Fruit fly (Drosophila melanogaster) whole organism, prepupa: ENCODE results near the gene Glut3.

Experiments
- Blimp-1 ChIP-seq: fragments of 200-800 bp; sonication (Bioruptor generic); optimal IDR thresholded peaks from 3 replicates; lab custom pipeline; 2017; ENCODE audit warnings: missing biosample characterization, missing genetic modification characterization, mild to moderate bottlenecking, moderate library complexity, missing genetic modification reagents
- CG10631 ChIP-seq: fragments of 200-800 bp; sonication (Bioruptor generic); optimal IDR thresholded peaks from 2 replicates; lab custom pipeline; 2016; ENCODE audit warnings: missing biosample characterization, missing genetic modification characterization
- CG10669 ChIP-seq: fragments of 200-800 bp; sonication (Bioruptor generic); optimal IDR thresholded peaks from 3 replicates; lab custom pipeline; 2018; ENCODE audit warnings: missing biosample characterization, mild to moderate bottlenecking, missing genetic modification characterization, moderate library complexity
- CG11294 ChIP-seq: fragments of 200-800 bp; sonication (Bioruptor generic); IDR thresholded peaks from 2 replicates; pipeline ENCODE4 v1.3.6; 2022; ENCODE audit warnings: missing biosample characterization, missing genetic modification characterization
- CG11762 ChIP-seq: fragments of 200-800 bp; sonication (Bioruptor generic); optimal IDR thresholded peaks from 3 replicates; lab custom pipeline; 2016; ENCODE audit warnings: missing biosample characterization, missing genetic modification characterization; ENCODE audit not compliant: insufficient read depth
- CG15336 ChIP-seq: fragments of 200-800 bp; sonication (Bioruptor generic); IDR thresholded peaks from 2 replicates; pipeline ENCODE4 v1.3.6; 2022; ENCODE audit warnings: missing biosample characterization, missing genetic modification characterization
- CG16779 ChIP-seq: fragments of 200-800 bp; sonication (Bioruptor generic); optimal IDR thresholded peaks from 3 replicates; lab custom pipeline; 2017; ENCODE audit warnings: missing biosample characterization, mild to moderate bottlenecking, missing genetic modification characterization
- CG31627 ChIP-seq: fragments of 200-800 bp; sonication (Bioruptor generic); optimal IDR thresholded peaks from 3 replicates; lab custom pipeline; 2016; ENCODE audit warnings: missing biosample characterization, missing genetic modification characterization
- CG32006 ChIP-seq: fragments of 200-800 bp; sonication (Bioruptor generic); optimal IDR thresholded peaks from 3 replicates; lab custom pipeline; 2017; ENCODE audit warnings: missing biosample characterization, mild to moderate bottlenecking, missing genetic modification characterization
- CG34406 ChIP-seq: fragments of 200-800 bp; sonication (Bioruptor generic); optimal IDR thresholded peaks from 3 replicates; lab custom pipeline; 2016; ENCODE audit warnings: missing biosample characterization, missing genetic modification characterization
- CG3919 ChIP-seq: fragments of 200-800 bp; sonication (Bioruptor generic); optimal IDR thresholded peaks from 3 replicates; lab custom pipeline; 2016; ENCODE audit warnings: missing biosample characterization, missing genetic modification characterization
- CG4318 ChIP-seq: fragments of 200-800 bp; sonication (Bioruptor generic); optimal IDR thresholded peaks from 3 replicates; lab custom pipeline; 2017; ENCODE audit warnings: missing biosample characterization, mild to moderate bottlenecking, missing genetic modification characterization
- CG6163 ChIP-seq: fragments of 200-800 bp; sonication (Bioruptor generic); IDR thresholded peaks from 3 replicates; pipeline ENCODE4 v1.3.6; 2022; ENCODE audit warnings: missing biosample characterization, missing genetic modification characterization
- CG6276 ChIP-seq: fragments of 200-800 bp; sonication (Bioruptor generic); optimal IDR thresholded peaks from 2 replicates; lab custom pipeline; 2017; ENCODE audit warnings: missing biosample characterization, mild to moderate bottlenecking, missing genetic modification characterization
- CG6808 ChIP-seq: fragments of 200-800 bp; sonication (Bioruptor generic); optimal IDR thresholded peaks from 3 replicates; lab custom pipeline; 2017; ENCODE audit warnings: missing biosample characterization, missing genetic modification characterization, mild to moderate bottlenecking, moderate library complexity, missing genetic modification reagents
- CG6854 ChIP-seq: fragments of 200-800 bp; sonication (Bioruptor generic); optimal IDR thresholded peaks from 2 replicates; lab custom pipeline; 2017; ENCODE audit warnings: missing biosample characterization, mild to moderate bottlenecking, missing genetic modification characterization
- CG7368 ChIP-seq: fragments of 200-800 bp; sonication (Bioruptor generic); optimal IDR thresholded peaks from 3 replicates; lab custom pipeline; 2016; ENCODE audit warnings: missing biosample characterization, missing genetic modification characterization
- CG8319 ChIP-seq: fragments of 200-800 bp; sonication (Bioruptor generic); optimal IDR thresholded peaks from 3 replicates; lab custom pipeline; 2016; ENCODE audit warnings: missing biosample characterization, missing genetic modification characterization
- CG8632 ChIP-seq: fragments of 200-800 bp; sonication (Bioruptor generic); optimal IDR thresholded peaks from 3 replicates; lab custom pipeline; 2016; ENCODE audit warnings: missing biosample characterization, missing genetic modification characterization
- Eip78C ChIP-seq: fragments of 200-800 bp; sonication (Bioruptor generic); peaks from one replicate; lab custom pipeline; 2016; ENCODE audit warnings: missing biosample characterization, missing genetic modification characterization
- Eip93F ChIP-seq: fragments of 200-800 bp; sonication (Bioruptor generic); optimal IDR thresholded peaks from 2 replicates; lab custom pipeline; 2016; ENCODE audit warnings: missing biosample characterization, mild to moderate bottlenecking, missing genetic modification characterization
- Ets21C ChIP-seq: fragments of 200-800 bp; sonication (Bioruptor generic); optimal IDR thresholded peaks from 3 replicates; lab custom pipeline; 2016; ENCODE audit warnings: missing biosample characterization, missing genetic modification characterization
- Gug ChIP-seq: fragments of 200-800 bp; sonication (Bioruptor generic); IDR thresholded peaks from 2 replicates; pipeline ENCODE4 v1.3.6; 2022; ENCODE audit warnings: missing biosample characterization, missing genetic modification characterization
- Lpt ChIP-seq: fragments of 200-800 bp; sonication (Bioruptor generic); optimal IDR thresholded peaks from 3 replicates; lab custom pipeline; 2016; ENCODE audit warnings: missing biosample characterization, missing genetic modification characterization
- Met ChIP-seq: fragments of 200-800 bp; sonication (Bioruptor generic); optimal IDR thresholded peaks from 3 replicates; lab custom pipeline; 2016; ENCODE audit warnings: missing biosample characterization, missing genetic modification characterization
- Smox ChIP-seq: fragments of 200-800 bp; sonication (Bioruptor generic); optimal IDR thresholded peaks from 3 replicates; lab custom pipeline; 2016; ENCODE audit warnings: missing biosample characterization, missing genetic modification characterization
- Sox102F ChIP-seq: fragments of 200-800 bp; sonication (Bioruptor generic); optimal IDR thresholded peaks from 2 replicates; lab custom pipeline; 2016; ENCODE audit warnings: missing biosample characterization, mild to moderate bottlenecking, missing genetic modification characterization
- Sox15 ChIP-seq: fragments of 200-800 bp; sonication (Bioruptor generic); optimal IDR thresholded peaks from 3 replicates; lab custom pipeline; 2016; ENCODE audit warnings: missing biosample characterization, missing genetic modification characterization
- achi ChIP-seq: fragments of 200-800 bp; sonication (Bioruptor generic); optimal IDR thresholded peaks from 3 replicates; lab custom pipeline; 2016; ENCODE audit warnings: missing biosample characterization, missing genetic modification characterization
- dac ChIP-seq: fragments of 200-800 bp; sonication (Bioruptor generic); optimal IDR thresholded peaks from 2 replicates; lab custom pipeline; 2017; ENCODE audit warnings: missing biosample characterization, mild to moderate bottlenecking, missing genetic modification characterization
- eg ChIP-seq: fragments of 200-800 bp; sonication (Bioruptor generic); IDR thresholded peaks from 3 replicates; pipeline ENCODE4 v1.3.6; 2022; ENCODE audit warnings: missing biosample characterization, missing genetic modification characterization
- esn ChIP-seq: fragments of 200-800 bp; sonication (Bioruptor generic); optimal IDR thresholded peaks from 2 replicates; lab custom pipeline; 2016; ENCODE audit warnings: missing biosample characterization, mild to moderate bottlenecking, missing genetic modification characterization, moderate library complexity
- fd85E ChIP-seq: fragments of 200-800 bp; sonication (Bioruptor generic); optimal IDR thresholded peaks from 3 replicates; lab custom pipeline; 2016; ENCODE audit warnings: missing biosample characterization, missing genetic modification characterization
- lz ChIP-seq: fragments of 200-800 bp; sonication (Bioruptor generic); optimal IDR thresholded peaks from 3 replicates; lab custom pipeline; 2016; ENCODE audit warnings: missing biosample characterization, missing genetic modification characterization
- pdm3 ChIP-seq: fragments of 200-800 bp; sonication (Bioruptor generic); optimal IDR thresholded peaks from 3 replicates; lab custom pipeline; 2016; ENCODE audit warnings: missing biosample characterization, missing genetic modification characterization
- salr ChIP-seq, 2 experiments: fragments of 200-800 bp; sonication (Bioruptor generic); optimal IDR thresholded peaks; 3 replicates each; lab custom pipeline; 2016 to 2018; ENCODE audit warnings: missing biosample characterization in 2 of 2, missing genetic modification characterization in 2 of 2, mild to moderate bottlenecking in 1 of 2
- spab ChIP-seq: fragments of 200-800 bp; sonication (Bioruptor generic); optimal IDR thresholded peaks from 2 replicates; lab custom pipeline; 2017; ENCODE audit warnings: missing biosample characterization, mild to moderate bottlenecking, missing genetic modification characterization, missing genetic modification reagents
- ss ChIP-seq, 2 experiments: fragments of 200-800 bp; sonication (Bioruptor generic); optimal IDR thresholded peaks; 2 replicates in 1 of 2; 3 replicates in 1 of 2; lab custom pipeline; 2017 to 2018; ENCODE audit warnings: mild to moderate bottlenecking in 2 of 2, missing biosample characterization in 2 of 2, missing genetic modification characterization in 2 of 2, moderate library complexity in 1 of 2
- svp ChIP-seq: fragments of 200-800 bp; sonication (Bioruptor generic); peaks from one replicate; lab custom pipeline; 2016; ENCODE audit warnings: missing biosample characterization, missing genetic modification characterization

Gene Glut3

DNA sequence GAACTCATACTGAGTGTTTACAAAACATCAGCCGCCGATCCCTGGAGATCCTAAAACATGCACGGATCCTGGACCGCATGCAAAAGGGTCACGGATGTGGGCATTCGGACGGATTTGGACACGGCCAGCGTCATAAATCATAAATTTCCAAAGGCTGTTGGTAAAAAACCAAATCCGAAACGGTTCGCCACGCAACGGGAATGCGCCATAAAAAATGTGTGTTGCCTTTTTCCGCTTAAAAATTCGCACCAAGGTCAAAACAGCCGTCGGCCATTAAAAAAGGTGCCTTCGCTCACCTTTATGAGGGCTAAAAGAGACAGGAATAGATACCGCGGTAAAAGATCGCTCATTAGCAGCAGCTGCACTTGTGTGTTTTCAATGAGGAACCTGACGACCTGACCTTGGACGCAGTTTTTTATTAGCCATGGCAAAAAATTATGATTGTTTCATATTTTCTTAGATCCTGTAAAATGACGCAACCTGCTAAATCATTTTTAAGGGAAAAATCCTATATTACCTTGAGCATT is 14.9 kb upstream of the Glut3 start:
- no peak for TF ChIP-seq CG6854 (GFP tag; lab: Kevin White, UChicago)
- TF ChIP-seq esn, result no peak
- no peak for TF ChIP-seq CG10669 (GFP tag; lab: Kevin White, UChicago)
- TF ChIP-seq spab (GFP tag; lab: Kevin White, UChicago), result no peak
- no peak for TF ChIP-seq CG6163
- no peak for TF ChIP-seq Met (GFP tag; lab: Kevin White, UChicago)
- no peak for TF ChIP-seq CG11294 (GFP tag; lab: Robert Waterston, UW)
- TF ChIP-seq Ets21C (GFP tag; lab: Kevin White, UChicago), result no peak
- no peak for TF ChIP-seq CG6808 (GFP tag; lab: Kevin White, UChicago)

DNA sequence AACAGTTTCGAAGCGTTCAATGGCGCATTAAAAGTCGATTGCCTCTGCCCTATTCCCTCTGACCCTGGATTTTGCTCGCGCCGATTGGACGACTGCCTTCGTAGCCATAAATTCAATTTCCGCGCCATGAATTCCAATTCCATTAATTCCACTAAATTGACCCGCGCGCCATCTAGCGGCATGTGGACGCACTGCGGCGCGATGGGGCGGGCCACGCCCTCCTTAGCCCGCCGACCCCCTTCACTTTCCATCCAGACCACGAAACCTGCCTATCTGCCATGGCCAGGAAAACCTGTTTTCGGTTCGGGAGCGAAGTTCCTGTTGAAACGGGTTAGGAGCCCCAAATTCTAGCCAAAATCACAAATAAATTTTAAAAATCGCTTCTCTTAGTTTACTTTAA is 5.7 kb upstream of the Glut3 start:
- TF ChIP-seq Met (GFP tag; lab: Kevin White, UChicago) (peak; percentile 1), Lpt (GFP tag; lab: Kevin White, UChicago) (no peak), CG15336 (GFP tag; lab: Robert Waterston, UW) (no peak), CG4318 (GFP tag; lab: Kevin White, UChicago) (no peak), CG8319 (GFP tag; lab: Kevin White, UChicago) (no peak), lz (GFP tag; lab: Kevin White, UChicago) (no peak), CG10631 (GFP tag; lab: Kevin White, UChicago) (no peak), CG34406 (GFP tag; lab: Kevin White, UChicago) (no peak), salr (GFP tag; optimal IDR thresholded peaks at IDR 0.05; lab: Kevin White, UChicago) (no peak), Eip93F (GFP tag; lab: Kevin White, UChicago) (no peak), CG16779 (no peak), CG11762 (no peak), Sox15 (GFP tag; lab: Kevin White, UChicago) (no peak), Smox (GFP tag; lab: Kevin White, UChicago) (no peak), CG11294 (GFP tag; lab: Robert Waterston, UW) (no peak), CG7368 (no peak), CG3919 (GFP tag; lab: Kevin White, UChicago) (peak; percentile 50), Eip78C (GFP tag; lab: Kevin White, UChicago) (no peak), achi (GFP tag; lab: Kevin White, UChicago) (no peak), esn (no peak), CG6808 (GFP tag; lab: Kevin White, UChicago) (no peak), Blimp-1 (GFP tag; lab: Kevin White, UChicago) (peak; percentile 18), fd85E (GFP tag; lab: Kevin White, UChicago) (no peak), svp (GFP tag; lab: Kevin White, UChicago) (peak; percentile 54), spab (GFP tag; lab: Kevin White, UChicago) (no peak), CG8632 (GFP tag; lab: Kevin White, UChicago) (no peak), CG6163 (peak; percentile 39; the same call in 1 of the 3 replicates), pdm3 (no peak), Sox102F (no peak), CG32006 (GFP tag; lab: Kevin White, UChicago) (no peak), Gug (GFP tag; lab: Robert Waterston, UW) (no peak), CG6276 (GFP tag; lab: Kevin White, UChicago) (no peak), CG31627 (no peak), eg (GFP tag; lab: Robert Waterston, UW) (0 out of 3 replicates have a peak, but pooled peaks have one; percentile 14), dac (GFP tag; lab: Kevin White, UChicago) (no peak), ss (GFP tag; optimal IDR thresholded peaks at IDR 0.05; lab: Kevin White, UChicago) (peak in 1 of 2 experiments; percentile 4)
